Fruit fly (Drosophila melanogaster) whole organism: ENCODE results near the gene CG16985.

Source experiments
- CG8478 ChIP-seq: fragments of >200 bp; optimal IDR thresholded peaks from 2 replicates; lab custom pipeline; 2018; ENCODE audit warnings: inconsistent platforms
- Dll ChIP-seq: fragments of >200 bp; optimal IDR thresholded peaks from 2 replicates; lab custom pipeline; 2017
- EcR ChIP-seq, 2 experiments: fragments of >200 bp; optimal IDR thresholded peaks; 2 replicates each; lab custom pipeline; 2017; ENCODE audit warnings: missing biosample characterization in 2 of 2, missing genetic modification characterization in 2 of 2, missing genetic modification reagents in 2 of 2
- pan ChIP-seq: fragments of >200 bp; optimal IDR thresholded peaks from 2 replicates; lab custom pipeline; 2017
- psq ChIP-seq: fragments of >200 bp; optimal IDR thresholded peaks from 2 replicates; lab custom pipeline; 2017
- usp ChIP-seq: fragments of >200 bp; optimal IDR thresholded peaks from 2 replicates; lab custom pipeline; 2017; ENCODE audit warnings: missing biosample characterization, missing genetic modification characterization, mixed read lengths

CG16985 gene

dm6 chr3L:2590764-2591309, 8.3 kb upstream of the CG16985 start:
- no peak for TF ChIP-seq CG8478 (lab: Kevin White, UChicago)
- TF ChIP-seq psq (lab: Kevin White, UChicago), result no peak
- TF ChIP-seq usp (GFP tag; lab: Kevin White, UChicago), result no peak
- no peak for TF ChIP-seq pan (lab: Kevin White, UChicago)
- no peak for TF ChIP-seq Dll
- TF ChIP-seq EcR (GFP tag; optimal IDR thresholded peaks at IDR 0.05; lab: Kevin White, UChicago), result no peak

dm6 chr3L:2595481-2595880, 3.6 kb upstream of the CG16985 start, which contains the start of gene CG16984:
CG16984 (plus strand) TSS chr3L:2595781.
- TF ChIP-seq EcR (GFP tag; optimal IDR thresholded peaks at IDR 0.05; lab: Kevin White, UChicago) (no peak), CG8478 (lab: Kevin White, UChicago) (no peak), usp (GFP tag; lab: Kevin White, UChicago) (no peak), pan (lab: Kevin White, UChicago) (no peak), psq (lab: Kevin White, UChicago) (no peak)

dm6 chr3L:2600144-2600543, 1.0 kb downstream of the CG16985 start, which contains the start of gene CG16986:
CG16986 (plus strand) TSS chr3L:2600331.
- TF ChIP-seq pan (lab: Kevin White, UChicago), result no peak
- no peak for TF ChIP-seq Dll
- TF ChIP-seq usp (GFP tag; lab: Kevin White, UChicago), result no peak
- no peak for TF ChIP-seq psq (lab: Kevin White, UChicago)
- TF ChIP-seq EcR (GFP tag; optimal IDR thresholded peaks at IDR 0.05; lab: Kevin White, UChicago), result no peak
- no peak for TF ChIP-seq CG8478 (lab: Kevin White, UChicago)

- TF ChIP-seq psq (lab: Kevin White, UChicago), result no peak
- TF ChIP-seq pan (lab: Kevin White, UChicago), result no peak
- TF ChIP-seq CG8478 (lab: Kevin White, UChicago), result no peak
These were observed 9.7 kb downstream of the CG16985 start for dm6 chr3L:2608825-2609224.

- TF ChIP-seq Dll (no peak), pan (lab: Kevin White, UChicago) (no peak), psq (lab: Kevin White, UChicago) (no peak), CG8478 (lab: Kevin White, UChicago) (no peak), usp (GFP tag; lab: Kevin White, UChicago) (no peak), EcR (GFP tag; optimal IDR thresholded peaks at IDR 0.05; lab: Kevin White, UChicago) (no peak)
These were observed 15.1 kb downstream of the CG16985 start for dm6 chr3L:2614222-2614621.

- TF ChIP-seq Dll (no peak), CG8478 (lab: Kevin White, UChicago) (no peak), psq (lab: Kevin White, UChicago) (no peak), EcR (GFP tag; optimal IDR thresholded peaks at IDR 0.05; lab: Kevin White, UChicago) (no peak), pan (lab: Kevin White, UChicago) (no peak), usp (GFP tag; lab: Kevin White, UChicago) (no peak)
These were observed 30.9 kb downstream of the CG16985 start, which contains the start of gene Pxn for dm6 chr3L:2629964-2630363. Pxn (minus strand) TSS chr3L:2630064.

- TF ChIP-seq psq (lab: Kevin White, UChicago) (no peak), usp (GFP tag; lab: Kevin White, UChicago) (no peak), pan (lab: Kevin White, UChicago) (no peak), EcR (GFP tag; optimal IDR thresholded peaks at IDR 0.05; lab: Kevin White, UChicago) (no peak), CG8478 (lab: Kevin White, UChicago) (no peak), Dll (no peak)
These were observed 32.3 kb downstream of the CG16985 start, which contains the start of the genes CG42245 and MEP-1 for dm6 chr3L:2631406-2631805. CG42245 (plus strand) TSS chr3L:2631715. MEP-1 (plus strand) TSS chr3L:2631715.

dm6 chr3L:2632048-2632762, 33.1 kb downstream of the CG16985 start:
- TF ChIP-seq EcR (GFP tag; optimal IDR thresholded peaks at IDR 0.05; lab: Kevin White, UChicago), result no peak
- no peak for TF ChIP-seq pan (lab: Kevin White, UChicago)
- no peak for TF ChIP-seq Dll
- TF ChIP-seq psq (lab: Kevin White, UChicago), result no peak
- no peak for TF ChIP-seq CG8478 (lab: Kevin White, UChicago)
- TF ChIP-seq usp (GFP tag; lab: Kevin White, UChicago), result no peak

dm6 chr3L:2632763-2633100, 33.6 kb downstream of the CG16985 start:
- TF ChIP-seq usp (GFP tag; lab: Kevin White, UChicago) (no peak), psq (lab: Kevin White, UChicago) (peak; percentile 67), Dll (peak; percentile 63)

dm6 chr3L:2634929-2635799, 36.1 kb downstream of the CG16985 start:
- no peak for TF ChIP-seq usp (GFP tag; lab: Kevin White, UChicago)
- peak; percentile 55 for TF ChIP-seq Dll
- TF ChIP-seq pan (lab: Kevin White, UChicago), result no peak
